Worm (Caenorhabditis elegans) whole organism, L3 larva: ENCODE results near the gene F53E2.2.

Experiments used
- R02D3.7 ChIP-seq: fragments of 150-350 bp; optimal IDR thresholded peaks from 2 replicates; lab custom pipeline; 2014; ENCODE audit warnings: missing biosample characterization, missing genetic modification characterization
- aly-2 ChIP-seq: fragments of 150-350 bp; optimal IDR thresholded peaks from 2 replicates; lab custom pipeline; 2014; ENCODE audit warnings: missing biosample characterization, missing genetic modification characterization
- ama-1 ChIP-seq: fragments of 150-350 bp; optimal IDR thresholded peaks from 2 replicates; lab custom pipeline; 2018
- ceh-16 ChIP-seq: sonication (generic microtip); optimal IDR thresholded peaks from 2 replicates; lab custom pipeline; 2017; ENCODE audit warnings: missing biosample characterization, missing genetic modification characterization
- ceh-28 ChIP-seq: fragments of 150-350 bp; optimal IDR thresholded peaks from 2 replicates; lab custom pipeline; 2014; ENCODE audit warnings: missing biosample characterization, missing genetic modification reagents, missing genetic modification characterization
- ceh-82 ChIP-seq: fragments of 150-350 bp; optimal IDR thresholded peaks from 2 replicates; lab custom pipeline; 2014; ENCODE audit warnings: missing biosample characterization, missing genetic modification characterization
- ceh-9 ChIP-seq: sonication (generic microtip); optimal IDR thresholded peaks from 2 replicates; lab custom pipeline; 2018; ENCODE audit warnings: missing biosample characterization, missing genetic modification characterization
- daf-12 ChIP-seq: fragments of 150-350 bp; optimal IDR thresholded peaks from 2 replicates; lab custom pipeline; 2014; ENCODE audit warnings: missing biosample characterization, missing genetic modification reagents, missing genetic modification characterization
- elt-1 ChIP-seq: fragments of 150-350 bp; optimal IDR thresholded peaks from 2 replicates; lab custom pipeline; 2014; ENCODE audit warnings: missing biosample characterization, missing genetic modification characterization
- elt-2 ChIP-seq: sonication (generic microtip); optimal IDR thresholded peaks from 2 replicates; lab custom pipeline; 2016; ENCODE audit warnings: missing genetic modification reagents, mild to moderate bottlenecking, missing genetic modification characterization, missing compliant biosample characterization
- elt-3 ChIP-seq, 3 experiments: fragments of 150-350 bp in 1 of 3; sonication (generic microtip) in 2 of 3; optimal IDR thresholded peaks; 2 replicates in 2 of 3; 4 replicates in 1 of 3; lab custom pipeline; 2014 to 2017; ENCODE audit warnings: missing biosample characterization in 3 of 3, missing genetic modification characterization in 3 of 3
- eor-1 ChIP-seq, 2 experiments: fragments of 150-350 bp; optimal IDR thresholded peaks; 2 replicates each; lab custom pipeline; 2014 to 2018; ENCODE audit warnings: missing biosample characterization in 2 of 2, missing genetic modification characterization in 2 of 2
- fkh-10 ChIP-seq: sonication (generic microtip); optimal IDR thresholded peaks from 2 replicates; lab custom pipeline; 2017; ENCODE audit warnings: missing biosample characterization, missing genetic modification reagents, missing genetic modification characterization
- fkh-2 ChIP-seq: fragments of 150-350 bp; optimal IDR thresholded peaks from 2 replicates; lab custom pipeline; 2014; ENCODE audit warnings: missing biosample characterization, missing genetic modification reagents, missing genetic modification characterization
- fos-1 ChIP-seq: fragments of 150-350 bp; optimal IDR thresholded peaks from 2 replicates; lab custom pipeline; 2014; ENCODE audit warnings: missing biosample characterization, missing genetic modification characterization
- jun-1 ChIP-seq: fragments of 150-350 bp; optimal IDR thresholded peaks from 2 replicates; lab custom pipeline; 2014; ENCODE audit warnings: missing biosample characterization, missing genetic modification reagents, missing genetic modification characterization
- lin-15B ChIP-seq: fragments of 150-350 bp; optimal IDR thresholded peaks from 2 replicates; lab custom pipeline; 2014; ENCODE audit warnings: missing biosample characterization, missing genetic modification characterization
- lin-39 ChIP-seq: fragments of 150-350 bp; optimal IDR thresholded peaks from 2 replicates; lab custom pipeline; 2018; ENCODE audit warnings: missing biosample characterization, missing genetic modification reagents, missing genetic modification characterization
- lsy-12 ChIP-seq: sonication (generic microtip); optimal IDR thresholded peaks from 2 replicates; lab custom pipeline; 2016; ENCODE audit warnings: mild to moderate bottlenecking, missing genetic modification characterization, missing compliant biosample characterization
- mdl-1 ChIP-seq: fragments of 150-350 bp; optimal IDR thresholded peaks from 2 replicates; lab custom pipeline; 2014; ENCODE audit warnings: missing biosample characterization, missing genetic modification characterization
- nhr-11 ChIP-seq: fragments of 150-350 bp; optimal IDR thresholded peaks from 2 replicates; lab custom pipeline; 2014; ENCODE audit warnings: missing biosample characterization, missing genetic modification characterization
- nhr-12 ChIP-seq: fragments of 150-350 bp; optimal IDR thresholded peaks from 2 replicates; lab custom pipeline; 2014; ENCODE audit warnings: missing biosample characterization, missing genetic modification characterization
- nhr-23 ChIP-seq: fragments of 150-350 bp; optimal IDR thresholded peaks from 2 replicates; lab custom pipeline; 2014; ENCODE audit warnings: missing biosample characterization, missing genetic modification reagents, missing genetic modification characterization
- nhr-25 ChIP-seq: sonication (generic microtip); optimal IDR thresholded peaks from 2 replicates; lab custom pipeline; 2017; ENCODE audit warnings: missing biosample characterization, missing genetic modification characterization
- nhr-28 ChIP-seq: fragments of 150-350 bp; optimal IDR thresholded peaks from 2 replicates; lab custom pipeline; 2014; ENCODE audit warnings: missing biosample characterization, missing genetic modification characterization
- nhr-76 ChIP-seq: fragments of 150-350 bp; sonication (generic microtip); optimal IDR thresholded peaks from 5 replicates; lab custom pipeline; 2014; ENCODE audit warnings: missing biosample characterization, missing genetic modification characterization
- nhr-77 ChIP-seq: fragments of 150-350 bp; optimal IDR thresholded peaks from 2 replicates; lab custom pipeline; 2014; ENCODE audit warnings: missing biosample characterization, missing genetic modification characterization
- pha-4 ChIP-seq: fragments of 150-350 bp; optimal IDR thresholded peaks from 2 replicates; lab custom pipeline; 2014; ENCODE audit warnings: missing biosample characterization, missing genetic modification reagents, missing genetic modification characterization
- pqm-1 ChIP-seq: fragments of 150-350 bp; optimal IDR thresholded peaks from 2 replicates; lab custom pipeline; 2017; ENCODE audit warnings: missing biosample characterization, missing genetic modification characterization, inconsistent platforms
- sea-2 ChIP-seq: fragments of 150-350 bp; sonication (generic microtip); optimal IDR thresholded peaks from 4 replicates; lab custom pipeline; 2014; ENCODE audit warnings: missing biosample characterization, missing genetic modification reagents, missing genetic modification characterization
- skn-1 ChIP-seq: fragments of 150-350 bp; optimal IDR thresholded peaks from 2 replicates; lab custom pipeline; 2014; ENCODE audit warnings: missing biosample characterization, missing genetic modification characterization
- snpc-4 ChIP-seq: fragments of 150-350 bp; optimal IDR thresholded peaks from 2 replicates; lab custom pipeline; 2014; ENCODE audit warnings: missing biosample characterization, missing genetic modification characterization
- unc-39 ChIP-seq: sonication (generic microtip); optimal IDR thresholded peaks from 4 replicates; lab custom pipeline; 2017; ENCODE audit warnings: missing biosample characterization, missing genetic modification characterization
- unc-62 ChIP-seq: fragments of 150-350 bp; sonication (generic microtip); optimal IDR thresholded peaks from 4 replicates; lab custom pipeline; 2014; ENCODE audit warnings: missing biosample characterization, missing genetic modification reagents, missing genetic modification characterization
- zag-1 ChIP-seq: fragments of 150-350 bp; optimal IDR thresholded peaks from 2 replicates; lab custom pipeline; 2014; ENCODE audit warnings: missing biosample characterization, missing genetic modification characterization
- ztf-4 ChIP-seq: fragments of 150-350 bp; optimal IDR thresholded peaks from 2 replicates; lab custom pipeline; 2014; ENCODE audit warnings: missing biosample characterization, missing genetic modification characterization

F53E2.2 gene

ce11 chrV:1447079-1447478 lies 27.8 kb upstream of the F53E2.2 start, which contains the start of gene cnc-4:
Gene cnc-4, plus strand, starts transcription at chrV:1447195.
- TF ChIP-seq elt-3 (tag; optimal IDR thresholded peaks at IDR 0.05; lab: Kevin White, UChicago) (no peak), nhr-28 (tag; lab: Kevin White, UChicago) (no peak)

ce11 chrV:1447724-1448123 lies 27.2 kb upstream of the F53E2.2 start, which contains the start of gene cnc-3:
Gene cnc-3, plus strand, starts transcription at chrV:1448004.
- TF ChIP-seq nhr-25 (tag; lab: Kevin White, UChicago) (peak; percentile 41), lin-15B (tag; lab: Kevin White, UChicago) (no peak)

ce11 chrV:1450160-1450559 lies 24.7 kb upstream of the F53E2.2 start, which contains the start of gene cnc-2:
Gene cnc-2, minus strand, starts transcription at chrV:1450183.
- TF ChIP-seq lin-15B (tag; lab: Kevin White, UChicago) (no peak), nhr-12 (no peak), ama-1 (no peak)

- no peak for TF ChIP-seq mdl-1 (tag; lab: Kevin White, UChicago)
- no peak for TF ChIP-seq lin-39 (tag; lab: Kevin White, UChicago)
- TF ChIP-seq ama-1, result no peak
- TF ChIP-seq fkh-10 (GFP tag; lab: Kevin White, UChicago), result no peak
- TF ChIP-seq jun-1 (tag; lab: Kevin White, UChicago), result no peak
- no peak for TF ChIP-seq ceh-28 (tag; lab: Kevin White, UChicago)
- TF ChIP-seq unc-39 (tag; lab: Kevin White, UChicago), result no peak
- no peak for TF ChIP-seq nhr-23 (tag; lab: Kevin White, UChicago)
These were observed 23.6 kb upstream of the F53E2.2 start, which contains the start of gene srj-23 for ce11 chrV:1451334-1451733. Gene srj-23, plus strand, starts transcription at chrV:1451634.

- TF ChIP-seq aly-2 (tag; lab: Kevin White, UChicago), result no peak
- TF ChIP-seq fkh-2 (tag; lab: Kevin White, UChicago), result no peak
- TF ChIP-seq R02D3.7 (tag; lab: Kevin White, UChicago), result no peak
- no peak for TF ChIP-seq fos-1 (tag; lab: Kevin White, UChicago)
- TF ChIP-seq jun-1 (tag; lab: Kevin White, UChicago), result no peak
- TF ChIP-seq zag-1, result no peak
- no peak for TF ChIP-seq nhr-77 (tag; lab: Kevin White, UChicago)
- TF ChIP-seq ceh-82, result no peak
- no peak for TF ChIP-seq nhr-23 (tag; lab: Kevin White, UChicago)
- no peak for TF ChIP-seq nhr-76 (tag; lab: Kevin White, UChicago)
- TF ChIP-seq unc-39 (tag; lab: Kevin White, UChicago), result no peak
- TF ChIP-seq lin-15B (tag; lab: Kevin White, UChicago), result no peak
- TF ChIP-seq unc-62 (GFP tag; lab: Kevin White, UChicago), result no peak
- TF ChIP-seq eor-1 (tag; optimal IDR thresholded peaks at IDR 0.05; lab: Kevin White, UChicago), result no peak
- no peak for TF ChIP-seq sea-2 (GFP tag; lab: Kevin White, UChicago)
- TF ChIP-seq skn-1 (tag; lab: Kevin White, UChicago), result no peak
- TF ChIP-seq pha-4 (tag; lab: Kevin White, UChicago), result no peak
- no peak for TF ChIP-seq elt-1 (tag; lab: Kevin White, UChicago)
These were observed 20.1 kb upstream of the F53E2.2 start, which contains the start of gene chil-14 for ce11 chrV:1454762-1455161. Gene chil-14, plus strand, starts transcription at chrV:1455062.

ce11 chrV:1455280-1455679 lies 19.6 kb upstream of the F53E2.2 start:
- TF ChIP-seq jun-1 (tag; lab: Kevin White, UChicago) (no peak), ceh-82 (no peak), ceh-16 (tag; lab: Kevin White, UChicago) (no peak), pqm-1 (tag; lab: Kevin White, UChicago) (no peak), nhr-28 (tag; lab: Kevin White, UChicago) (no peak), daf-12 (tag; lab: Kevin White, UChicago) (no peak), nhr-76 (tag; lab: Kevin White, UChicago) (no peak), R02D3.7 (tag; lab: Kevin White, UChicago) (no peak)

ce11 chrV:1456614-1457013 lies 18.3 kb upstream of the F53E2.2 start:
- TF ChIP-seq fos-1 (tag; lab: Kevin White, UChicago) (no peak), pha-4 (tag; lab: Kevin White, UChicago) (peak; percentile 64), lin-39 (tag; lab: Kevin White, UChicago) (no peak), eor-1 (tag; optimal IDR thresholded peaks at IDR 0.05; lab: Kevin White, UChicago) (no peak), ceh-16 (tag; lab: Kevin White, UChicago) (no peak), mdl-1 (tag; lab: Kevin White, UChicago) (no peak), nhr-77 (tag; lab: Kevin White, UChicago) (no peak), ceh-9 (no peak), daf-12 (tag; lab: Kevin White, UChicago) (no peak), ceh-28 (tag; lab: Kevin White, UChicago) (peak; percentile 20), nhr-25 (tag; lab: Kevin White, UChicago) (no peak), sea-2 (GFP tag; lab: Kevin White, UChicago) (no peak), fkh-10 (GFP tag; lab: Kevin White, UChicago) (no peak), zag-1 (no peak), R02D3.7 (tag; lab: Kevin White, UChicago) (no peak), pqm-1 (tag; lab: Kevin White, UChicago) (peak; percentile 98), elt-3 (tag; optimal IDR thresholded peaks at IDR 0.05; lab: Kevin White, UChicago) (no peak), ztf-4 (tag; lab: Kevin White, UChicago) (no peak), nhr-76 (tag; lab: Kevin White, UChicago) (no peak), snpc-4 (tag; lab: Kevin White, UChicago) (no peak), nhr-11 (tag; lab: Kevin White, UChicago) (no peak), nhr-23 (tag; lab: Kevin White, UChicago) (no peak), nhr-12 (no peak), jun-1 (tag; lab: Kevin White, UChicago) (peak; percentile 72), elt-1 (tag; lab: Kevin White, UChicago) (no peak), elt-2 (tag; lab: Kevin White, UChicago) (peak; percentile 82), lsy-12 (tag; lab: Kevin White, UChicago) (no peak)
